Fruit fly (Drosophila melanogaster): Measurements from ENCODE around the gene CG11854.

CG11854 gene

dm6 chr3R:25249145-25250141 is 7.6 kb downstream of the CG11854 start, which contains the start of gene Nup358 (continued):
- TF ChIP-seq lbe (GFP tag; optimal IDR thresholded peaks at IDR 0.05) (no peak), bigmax (GFP tag; optimal IDR thresholded peaks at IDR 0.05) (peak; percentile 96), CG8089 (GFP tag; optimal IDR thresholded peaks at IDR 0.05) (no peak), CG1529 (GFP tag; optimal IDR thresholded peaks at IDR 0.05) (no peak), CG17612 (GFP tag; IDR thresholded peaks at IDR 0.05) (no peak), HmgZ (tag; optimal IDR thresholded peaks at IDR 0.05) (peak; percentile 36), Fer3 (tag; optimal IDR thresholded peaks at IDR 0.05) (no peak), CG12071 (GFP tag; optimal IDR thresholded peaks at IDR 0.05) (no peak), CG9932 (GFP tag; IDR thresholded peaks at IDR 0.05) (peak; percentile 64), emc (GFP tag; optimal IDR thresholded peaks at IDR 0.05) (no peak), z (GFP tag; IDR thresholded peaks at IDR 0.05) (no peak), Pdp1 (GFP tag; optimal IDR thresholded peaks at IDR 0.05) (no peak), Mad (GFP tag; optimal IDR thresholded peaks at IDR 0.05) (no peak), jigr1 (GFP tag; IDR thresholded peaks at IDR 0.05) (no peak; the same call in 2 of the 3 replicates), pfk (GFP tag; optimal IDR thresholded peaks at IDR 0.05) (no peak), Opbp (GFP tag; IDR thresholded peaks at IDR 0.05; ENCODE audit: partially characterized antibody) (peak; percentile 99), Rfx (GFP tag; IDR thresholded peaks at IDR 0.05) (peak; percentile 60), CG2116 (GFP tag; optimal IDR thresholded peaks at IDR 0.05) (peak; percentile 76), CG12744 (GFP tag; optimal IDR thresholded peaks at IDR 0.05) (no peak), CG18011 (GFP tag; optimal IDR thresholded peaks at IDR 0.05) (no peak), pnt (GFP tag; optimal IDR thresholded peaks at IDR 0.05) (no peak), cato (GFP tag; optimal IDR thresholded peaks at IDR 0.05; ENCODE audit: borderline replicate concordance) (no peak), CG33213 (GFP tag; optimal IDR thresholded peaks at IDR 0.05) (no peak), CG8290 (GFP tag; optimal IDR thresholded peaks at IDR 0.05) (no peak), CG8290 (tag; optimal IDR thresholded peaks at IDR 0.05) (no peak), fd64A (GFP tag; optimal IDR thresholded peaks at IDR 0.05) (no peak), btn (GFP tag; optimal IDR thresholded peaks at IDR 0.05) (no peak), CG17186 (GFP tag; optimal IDR thresholded peaks at IDR 0.05) (peak; percentile 58), CG6854 (GFP tag; optimal IDR thresholded peaks at IDR 0.05) (no peak), Sox100B (GFP tag; optimal IDR thresholded peaks at IDR 0.05) (no peak), CG7271 (tag; optimal IDR thresholded peaks at IDR 0.05) (no peak), CG11456 (GFP tag; IDR thresholded peaks at IDR 0.05) (no peak), CG4820 (GFP tag; optimal IDR thresholded peaks at IDR 0.05) (no peak), CG10565 (GFP tag; optimal IDR thresholded peaks at IDR 0.05) (no peak), CG9797 (GFP tag; optimal IDR thresholded peaks at IDR 0.05) (peak; percentile 8), CG11247 (GFP tag; IDR thresholded peaks at IDR 0.05) (no peak), gcm (GFP tag; optimal IDR thresholded peaks at IDR 0.05) (no peak), CG4854 (GFP tag; optimal IDR thresholded peaks at IDR 0.05) (no peak), CG4282 (GFP tag; optimal IDR thresholded peaks at IDR 0.05) (no peak), NC2β (GFP tag; optimal IDR thresholded peaks at IDR 0.05) (no peak), Spps (tag; optimal IDR thresholded peaks at IDR 0.05) (no peak), Chrac-16 (GFP tag; optimal IDR thresholded peaks at IDR 0.05) (no peak), CG7745 (tag; optimal IDR thresholded peaks at IDR 0.05) (no peak), so (GFP tag; IDR thresholded peaks at IDR 0.05) (no peak), Oli (tag; optimal IDR thresholded peaks at IDR 0.05) (no peak), CG2712 (tag; optimal IDR thresholded peaks at IDR 0.05) (peak; percentile 48), crol (GFP tag; IDR thresholded peaks at IDR 0.05) (no peak), H15 (GFP tag; IDR thresholded peaks at IDR 0.05) (no peak), CG2202 (tag; optimal IDR thresholded peaks at IDR 0.05) (no peak), CG6254 (GFP tag; optimal IDR thresholded peaks at IDR 0.05) (no peak)
